Fruit fly (Drosophila melanogaster): Measurements from ENCODE around the gene CG3592.

Gene CG3592

dm6 chrX:2943086-2943485, 8.2 kb downstream of the CG3592 start, which contains the start of gene CG14422:
Gene CG14422 (plus strand): TSS chrX:2943386.
- TF ChIP-seq CG14860 (GFP tag; IDR thresholded peaks at IDR 0.05; ENCODE audit: partially characterized antibody) (no peak), Bdp1 (GFP tag; optimal IDR thresholded peaks at IDR 0.05) (no peak), CG2120 (GFP tag; optimal IDR thresholded peaks at IDR 0.05) (no peak), Elba2 (GFP tag; optimal IDR thresholded peaks at IDR 0.05) (no peak), CG13624 (GFP tag; optimal IDR thresholded peaks at IDR 0.05) (no peak), CG4328 (GFP tag; optimal IDR thresholded peaks at IDR 0.05) (no peak), ham (GFP tag; IDR thresholded peaks at IDR 0.05) (no peak), ssp (GFP tag; IDR thresholded peaks at IDR 0.05) (no peak), ash1 (GFP tag; optimal IDR thresholded peaks at IDR 0.05) (no peak), Sry-δ (GFP tag; optimal IDR thresholded peaks at IDR 0.05) (no peak), ERR (GFP tag; optimal IDR thresholded peaks at IDR 0.05) (no peak), gfzf (GFP tag; optimal IDR thresholded peaks at IDR 0.05) (no peak), D (optimal IDR thresholded peaks at IDR 0.05) (no peak), D (GFP tag; optimal IDR thresholded peaks at IDR 0.05) (no peak), CG2199 (GFP tag; IDR thresholded peaks at IDR 0.05) (no peak), HLH4C (GFP tag; IDR thresholded peaks at IDR 0.05; ENCODE audit: partially characterized antibody) (no peak)

dm6 chrX:2945103-2945502, 10.2 kb downstream of the CG3592 start, which contains the start of gene CG14423:
Gene CG14423 (plus strand): TSS chrX:2945403.
- no peak for TF ChIP-seq HLH3B (GFP tag; IDR thresholded peaks at IDR 0.05)
- TF ChIP-seq CG11085 (GFP tag; IDR thresholded peaks at IDR 0.05): no peak
- no peak for TF ChIP-seq mld (GFP tag; IDR thresholded peaks at IDR 0.05; ENCODE audit: partially characterized antibody)
- no peak for TF ChIP-seq Dip2 (GFP tag; IDR thresholded peaks at IDR 0.05)
- no peak for TF ChIP-seq jigr1 (GFP tag; IDR thresholded peaks at IDR 0.05)
- TF ChIP-seq seq (GFP tag; IDR thresholded peaks at IDR 0.05): no peak
- TF ChIP-seq Spps (tag; optimal IDR thresholded peaks at IDR 0.05): no peak

dm6 chrX:2946794-2947193, 11.9 kb downstream of the CG3592 start, which contains the start of gene CG17959:
Gene CG17959 (plus strand): TSS chrX:2947094.
- no peak for TF ChIP-seq ap (GFP tag; IDR thresholded peaks at IDR 0.05)
- no peak for TF ChIP-seq HHEX (GFP tag; optimal IDR thresholded peaks at IDR 0.05)
- no peak for TF ChIP-seq CG6813 (GFP tag; optimal IDR thresholded peaks at IDR 0.05)
- no peak for TF ChIP-seq CG17612 (GFP tag; IDR thresholded peaks at IDR 0.05)
- TF ChIP-seq Fer2 (tag; optimal IDR thresholded peaks at IDR 0.05): no peak
- no peak for TF ChIP-seq Tbp (GFP tag; optimal IDR thresholded peaks at IDR 0.05)
- TF ChIP-seq caup (GFP tag; optimal IDR thresholded peaks at IDR 0.05; ENCODE audit: severe bottlenecking): no peak
- no peak for TF ChIP-seq tx (GFP tag; optimal IDR thresholded peaks at IDR 0.05)
- TF ChIP-seq BEAF-32 (GFP tag; optimal IDR thresholded peaks at IDR 0.05): no peak
- no peak for TF ChIP-seq CG1024 (GFP tag; IDR thresholded peaks at IDR 0.05)
- no peak for TF ChIP-seq pum (GFP tag; optimal IDR thresholded peaks at IDR 0.05)
- TF ChIP-seq esg (GFP tag; conservative IDR thresholded peaks at IDR 0.05): no peak
- no peak for TF ChIP-seq CG11723 (GFP tag; optimal IDR thresholded peaks at IDR 0.05)
- TF ChIP-seq HLHmδ (GFP tag; optimal IDR thresholded peaks at IDR 0.05): no peak
- TF ChIP-seq CG13424 (tag; optimal IDR thresholded peaks at IDR 0.05): no peak
- TF ChIP-seq wdn (GFP tag; IDR thresholded peaks at IDR 0.05): no peak
- no peak for TF ChIP-seq twi (tag; optimal IDR thresholded peaks at IDR 0.05)
- TF ChIP-seq ase (GFP tag; IDR thresholded peaks at IDR 0.05): no peak
- no peak for TF ChIP-seq tap (tag; optimal IDR thresholded peaks at IDR 0.05)
